Worm (Caenorhabditis elegans) whole organism, L2 larva: Measurements from ENCODE around the gene tat-4.
A peak's percentile ranks its signal among the peaks of the same experiment; 100 is the strongest.

ENCODE experiments used
- C34F6.9 ChIP-seq: fragments of 150-350 bp; optimal IDR thresholded peaks from 2 replicates; lab custom pipeline; 2014; ENCODE audit warnings: missing biosample characterization, missing genetic modification characterization
- F13H6.1 ChIP-seq: sonication (generic microtip); optimal IDR thresholded peaks from 2 replicates; lab custom pipeline; 2016; ENCODE audit warnings: missing genetic modification characterization, missing compliant biosample characterization
- Y55F3AM.14 ChIP-seq: fragments of 200-800 bp; sonication (Bioruptor generic); optimal IDR thresholded peaks from 2 replicates; lab custom pipeline; 2018; ENCODE audit warnings: mild to moderate bottlenecking, missing genetic modification characterization, missing compliant biosample characterization
- alr-1 ChIP-seq: fragments of 150-350 bp; optimal IDR thresholded peaks from 2 replicates; lab custom pipeline; 2014; ENCODE audit warnings: missing biosample characterization, missing genetic modification characterization
- ama-1 ChIP-seq: fragments of 150-350 bp; optimal IDR thresholded peaks from 2 replicates; lab custom pipeline; 2018; ENCODE audit warnings: inconsistent platforms
- blmp-1 ChIP-seq: sonication (generic microtip); optimal IDR thresholded peaks from 2 replicates; lab custom pipeline; 2017; ENCODE audit warnings: missing genetic modification characterization, mild to moderate bottlenecking, missing compliant biosample characterization, antibody characterized with exemption, moderate library complexity; ENCODE audit not compliant: insufficient read depth
- crh-2 ChIP-seq: sonication (generic microtip); optimal IDR thresholded peaks from 2 replicates; lab custom pipeline; 2017; ENCODE audit warnings: missing biosample characterization, missing genetic modification characterization
- dmd-4 ChIP-seq: sonication (generic microtip); optimal IDR thresholded peaks from 2 replicates; lab custom pipeline; 2017; ENCODE audit warnings: missing biosample characterization, missing genetic modification characterization
- egl-27 ChIP-seq: sonication (generic microtip); optimal IDR thresholded peaks from 3 replicates; lab custom pipeline; 2017; ENCODE audit warnings: missing biosample characterization, missing genetic modification reagents, missing genetic modification characterization
- fos-1 ChIP-seq: fragments of 150-350 bp; optimal IDR thresholded peaks from 2 replicates; lab custom pipeline; 2014; ENCODE audit warnings: missing biosample characterization, missing genetic modification characterization
- gmeb-1 ChIP-seq: fragments of 150-350 bp; optimal IDR thresholded peaks from 2 replicates; lab custom pipeline; 2014; ENCODE audit warnings: missing biosample characterization, missing genetic modification characterization
- lin-11 ChIP-seq: fragments of 150-350 bp; sonication (generic microtip); optimal IDR thresholded peaks from 2 replicates; lab custom pipeline; 2014; ENCODE audit warnings: missing biosample characterization, missing genetic modification characterization, inconsistent platforms, mixed read lengths
- lin-13 ChIP-seq: fragments of 150-350 bp; optimal IDR thresholded peaks from 2 replicates; lab custom pipeline; 2014; ENCODE audit warnings: missing biosample characterization, missing genetic modification reagents, missing genetic modification characterization
- lin-39 ChIP-seq: fragments of 150-350 bp; optimal IDR thresholded peaks from 2 replicates; lab custom pipeline; 2014; ENCODE audit warnings: missing biosample characterization, missing genetic modification reagents, missing genetic modification characterization
- lsy-2 ChIP-seq, 2 experiments: fragments of 150-350 bp in 1 of 2; sonication (generic microtip) in 1 of 2; optimal IDR thresholded peaks; 2 replicates each; lab custom pipeline; 2014 to 2017; ENCODE audit warnings: missing biosample characterization in 2 of 2, missing genetic modification characterization in 2 of 2
- mab-5 ChIP-seq: fragments of 150-350 bp; optimal IDR thresholded peaks from 2 replicates; lab custom pipeline; 2014; ENCODE audit warnings: missing biosample characterization, missing genetic modification characterization
- mbf-1 ChIP-seq: sonication (generic microtip); optimal IDR thresholded peaks from 2 replicates; lab custom pipeline; 2017; ENCODE audit warnings: missing biosample characterization, missing genetic modification characterization
- nhr-10 ChIP-seq: sonication (generic microtip); optimal IDR thresholded peaks from 2 replicates; lab custom pipeline; 2017; ENCODE audit warnings: missing biosample characterization, missing genetic modification characterization
- nhr-11 ChIP-seq: fragments of 150-350 bp; optimal IDR thresholded peaks from 2 replicates; lab custom pipeline; 2014; ENCODE audit warnings: missing biosample characterization, missing genetic modification characterization
- nhr-12 ChIP-seq: fragments of 150-350 bp; optimal IDR thresholded peaks from 2 replicates; lab custom pipeline; 2014; ENCODE audit warnings: missing biosample characterization, missing genetic modification characterization
- nhr-129 ChIP-seq: fragments of 150-350 bp; optimal IDR thresholded peaks from 2 replicates; lab custom pipeline; 2014; ENCODE audit warnings: missing biosample characterization, missing genetic modification characterization
- nhr-21 ChIP-seq: fragments of 150-350 bp; optimal IDR thresholded peaks from 2 replicates; lab custom pipeline; 2014; ENCODE audit warnings: missing biosample characterization, missing genetic modification characterization
- nhr-6 ChIP-seq: fragments of 150-350 bp; optimal IDR thresholded peaks from 2 replicates; lab custom pipeline; 2014; ENCODE audit warnings: missing biosample characterization, missing genetic modification characterization
- sem-4 ChIP-seq: fragments of 150-350 bp; optimal IDR thresholded peaks from 2 replicates; lab custom pipeline; 2014; ENCODE audit warnings: missing biosample characterization, missing genetic modification reagents, missing genetic modification characterization
- skn-1 ChIP-seq: sonication (generic microtip); optimal IDR thresholded peaks from 2 replicates; lab custom pipeline; 2017; ENCODE audit warnings: missing biosample characterization, missing genetic modification characterization
- sma-3 ChIP-seq: sonication (generic microtip); optimal IDR thresholded peaks from 2 replicates; lab custom pipeline; 2016; ENCODE audit warnings: missing genetic modification reagents, missing genetic modification characterization, missing compliant biosample characterization
- sma-9 ChIP-seq, 2 experiments: fragments of 150-350 bp in 1 of 2; sonication (generic microtip) in 1 of 2; optimal IDR thresholded peaks; 2 replicates each; lab custom pipeline; 2014 to 2016; ENCODE audit warnings: missing genetic modification characterization in 2 of 2, mild to moderate bottlenecking in 1 of 2, missing biosample characterization in 1 of 2, missing compliant biosample characterization in 1 of 2, missing genetic modification reagents in 1 of 2, moderate library complexity in 1 of 2
- unc-39 ChIP-seq: fragments of 150-350 bp; optimal IDR thresholded peaks from 2 replicates; lab custom pipeline; 2014; ENCODE audit warnings: missing biosample characterization, missing genetic modification characterization
- unc-55 ChIP-seq: fragments of 150-350 bp; sonication (generic microtip); optimal IDR thresholded peaks from 3 replicates; lab custom pipeline; 2014; ENCODE audit warnings: missing biosample characterization, missing genetic modification reagents, missing genetic modification characterization
- unc-62 ChIP-seq: fragments of 150-350 bp; optimal IDR thresholded peaks from 2 replicates; lab custom pipeline; 2014; ENCODE audit warnings: missing biosample characterization, missing genetic modification reagents, missing genetic modification characterization
- zag-1 ChIP-seq: fragments of 150-350 bp; optimal IDR thresholded peaks from 2 replicates; lab custom pipeline; 2014; ENCODE audit warnings: missing biosample characterization, missing genetic modification characterization
- ztf-1 ChIP-seq: fragments of 200-800 bp; sonication (Bioruptor generic); conservative IDR thresholded peaks from 2 replicates; pipeline ENCODE4 v1.3.6; 2022; ENCODE audit warnings: missing genetic modification characterization, missing compliant biosample characterization
- ztf-11 ChIP-seq: sonication (generic microtip); optimal IDR thresholded peaks from 2 replicates; lab custom pipeline; 2017; ENCODE audit warnings: missing biosample characterization, missing genetic modification characterization
- ztf-4 ChIP-seq: fragments of 150-350 bp; optimal IDR thresholded peaks from 2 replicates; lab custom pipeline; 2014; ENCODE audit warnings: missing biosample characterization, missing genetic modification characterization

tat-4 gene

DNA sequence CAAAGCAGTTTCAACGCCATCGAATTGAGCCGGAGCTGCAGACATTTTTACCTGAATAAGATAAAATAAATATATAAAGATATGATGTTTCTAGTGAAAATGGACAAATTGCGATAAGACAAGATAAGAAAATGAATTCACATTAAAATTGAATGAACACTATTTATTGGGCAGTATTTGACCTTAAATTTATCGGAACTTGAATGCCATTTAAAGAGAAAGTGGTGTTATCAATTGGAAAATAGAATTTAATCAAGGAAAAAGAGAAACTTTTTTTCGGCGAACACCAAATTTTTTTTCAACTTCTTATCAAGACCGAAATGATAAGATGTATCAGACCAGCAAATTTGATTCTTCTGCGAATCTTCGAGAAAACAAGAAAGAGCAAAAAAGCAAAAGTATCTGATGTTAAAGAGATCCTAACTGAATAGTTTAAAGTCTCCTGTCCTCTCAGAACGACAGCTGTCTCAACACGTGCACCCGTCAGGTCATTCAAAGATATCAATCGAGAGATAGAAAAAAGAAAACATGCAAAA is 46.0 kb upstream of the tat-4 start, which contains the start of gene upb-1 (continued):
- peak; percentile 47 for TF ChIP-seq C34F6.9 (tag; lab: Kevin White, UChicago)
- TF ChIP-seq, all 48 proteins: peak for 7

DNA sequence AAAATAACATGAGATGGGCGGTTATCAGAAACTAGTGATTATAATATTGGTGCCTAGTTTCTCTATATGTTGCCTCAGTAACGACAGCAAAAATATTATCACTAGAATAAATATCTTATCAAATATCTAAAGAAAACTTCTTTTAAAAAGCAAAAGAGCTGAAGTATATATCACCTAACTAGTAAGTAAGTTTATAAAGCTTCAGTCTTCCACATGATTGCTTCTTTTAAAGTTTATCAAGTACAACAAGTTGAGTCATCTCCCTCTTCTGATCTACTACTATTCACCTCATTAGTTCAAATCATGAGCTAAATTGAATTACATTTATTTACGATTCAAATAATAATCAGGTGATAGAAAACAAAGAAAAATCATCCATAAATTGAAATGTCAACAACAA is 44.0 kb upstream of the tat-4 start:
- TF ChIP-seq lsy-2 (tag; optimal IDR thresholded peaks at IDR 0.05; lab: Kevin White, UChicago) (peak in 1 of 2 experiments; percentile 14), ztf-4 (tag; lab: Kevin White, UChicago) (peak; percentile 58), fos-1 (no peak)

DNA sequence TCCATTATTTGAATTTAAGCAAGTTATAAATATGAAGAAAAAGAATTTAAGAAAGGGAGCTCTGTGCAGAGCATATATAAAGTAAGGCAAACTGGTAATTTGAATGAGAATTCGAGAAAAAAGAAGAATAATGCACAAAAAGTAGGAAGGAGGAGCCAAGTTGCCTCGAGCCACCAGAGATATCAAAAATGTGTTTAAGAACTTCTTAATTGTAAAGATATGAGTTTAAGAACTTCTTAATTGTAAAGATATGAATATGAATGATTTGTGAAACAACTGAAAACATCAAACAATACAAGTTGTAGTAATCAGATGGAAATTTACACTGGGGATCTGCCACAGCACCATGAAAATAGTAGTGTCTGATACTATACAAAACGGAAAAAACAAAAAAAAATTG is 42.8 kb upstream of the tat-4 start, which contains the start of gene F13H8.6:
TSS of gene F13H8.6 (minus strand) at position 101 of the 400 bp plus-strand sequence.
- TF ChIP-seq nhr-129 (tag; lab: Kevin White, UChicago) = no peak
- TF ChIP-seq nhr-11 (tag; lab: Kevin White, UChicago) = no peak
- no peak for TF ChIP-seq ztf-1 (GFP tag; lab: Robert Waterston, UW)
- TF ChIP-seq sem-4 (tag; lab: Kevin White, UChicago) = no peak
- no peak for TF ChIP-seq gmeb-1 (tag; lab: Kevin White, UChicago)
- no peak for TF ChIP-seq nhr-10 (tag; lab: Kevin White, UChicago)
- TF ChIP-seq unc-62 (GFP tag; lab: Kevin White, UChicago) = no peak
- no peak for TF ChIP-seq nhr-21 (tag; lab: Kevin White, UChicago)

DNA sequence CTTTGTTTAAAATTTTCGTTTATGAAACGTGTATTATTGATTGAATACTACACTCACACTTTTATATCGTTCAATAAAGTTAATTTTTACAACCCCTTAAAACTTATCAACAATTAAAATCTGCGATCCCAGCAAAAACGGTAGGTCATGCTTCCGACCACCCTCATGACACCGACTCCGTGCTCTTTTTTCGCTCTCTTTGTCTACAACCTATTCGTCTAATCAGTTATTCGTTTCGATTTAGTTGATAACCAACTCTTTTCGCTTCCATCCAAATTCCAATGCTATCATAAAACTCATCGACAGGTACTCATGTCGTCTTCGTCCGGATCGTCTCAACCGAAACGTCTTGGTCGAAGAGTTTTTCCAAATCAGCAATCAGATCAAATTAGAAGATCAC is 39.0 kb upstream of the tat-4 start, which contains the start of gene F13H8.1:
TSS of gene F13H8.1 (plus strand) at position 311 of the 400 bp plus-strand sequence.
- TF ChIP-seq fos-1 = peak; percentile 60
- no peak for TF ChIP-seq unc-55
- peak; percentile 51 for TF ChIP-seq crh-2
- peak; percentile 19 for TF ChIP-seq sma-9 (GFP tag; optimal IDR thresholded peaks at IDR 0.05; lab: Kevin White, UChicago)
- TF ChIP-seq sma-9 (tag; optimal IDR thresholded peaks at IDR 0.05; lab: Kevin White, UChicago) = no peak
- TF ChIP-seq nhr-12 (tag; lab: Kevin White, UChicago) = no peak

DNA sequence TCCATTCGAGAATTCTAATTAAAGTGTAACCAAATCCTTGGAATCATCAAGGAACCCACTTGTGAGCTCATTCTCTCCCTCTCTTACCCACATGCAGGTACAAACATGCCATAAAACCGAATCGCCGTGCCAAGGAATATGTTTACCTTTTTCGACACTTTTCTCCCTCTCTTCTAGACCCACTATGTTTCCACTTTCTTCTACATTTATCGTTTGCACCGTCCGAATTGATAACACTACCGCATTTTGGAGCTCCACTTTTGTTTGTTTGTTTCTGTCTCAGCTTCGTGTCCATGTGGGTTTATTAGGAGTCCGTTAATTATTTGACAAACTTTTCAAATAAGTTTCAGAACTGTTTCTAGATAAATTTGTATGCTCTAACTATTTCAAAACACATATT is 37.8 kb upstream of the tat-4 start:
- TF ChIP-seq ztf-4 (tag; lab: Kevin White, UChicago) (no peak), nhr-129 (tag; lab: Kevin White, UChicago) (no peak), fos-1 (peak; percentile 32)

DNA sequence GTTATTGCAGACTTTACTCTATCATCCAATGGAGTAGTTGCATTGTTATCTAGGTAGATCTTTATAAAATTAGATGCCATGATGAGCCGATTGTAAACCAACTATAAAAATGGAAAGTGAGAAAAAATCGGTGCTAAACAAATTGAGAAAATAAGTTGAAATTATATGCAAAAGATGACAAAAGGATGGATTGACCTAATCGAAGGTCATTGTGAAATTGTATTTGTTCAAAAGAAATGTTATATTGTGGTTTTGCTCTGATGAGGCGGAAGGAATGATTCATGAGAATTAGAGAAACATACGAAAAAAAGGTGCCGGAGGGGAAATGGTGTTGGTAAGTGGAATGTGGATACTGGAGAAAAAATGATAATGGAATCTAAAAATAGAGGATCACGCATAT is 36.9 kb upstream of the tat-4 start, which contains the start of gene scly-1:
TSS of gene scly-1 (minus strand) at position 101 of the 400 bp plus-strand sequence.
- TF ChIP-seq ama-1 (lab: Kevin White, UChicago) (no peak), nhr-12 (tag; lab: Kevin White, UChicago) (no peak), lin-13 (GFP tag; lab: Kevin White, UChicago) (no peak), egl-27 (tag; lab: Kevin White, UChicago) (no peak), unc-55 (no peak), alr-1 (tag; lab: Kevin White, UChicago) (no peak), zag-1 (tag; lab: Kevin White, UChicago) (no peak), lsy-2 (tag; optimal IDR thresholded peaks at IDR 0.05; lab: Kevin White, UChicago) (no peak), ztf-11 (tag; lab: Kevin White, UChicago) (no peak), lin-39 (tag; lab: Kevin White, UChicago) (no peak)

DNA sequence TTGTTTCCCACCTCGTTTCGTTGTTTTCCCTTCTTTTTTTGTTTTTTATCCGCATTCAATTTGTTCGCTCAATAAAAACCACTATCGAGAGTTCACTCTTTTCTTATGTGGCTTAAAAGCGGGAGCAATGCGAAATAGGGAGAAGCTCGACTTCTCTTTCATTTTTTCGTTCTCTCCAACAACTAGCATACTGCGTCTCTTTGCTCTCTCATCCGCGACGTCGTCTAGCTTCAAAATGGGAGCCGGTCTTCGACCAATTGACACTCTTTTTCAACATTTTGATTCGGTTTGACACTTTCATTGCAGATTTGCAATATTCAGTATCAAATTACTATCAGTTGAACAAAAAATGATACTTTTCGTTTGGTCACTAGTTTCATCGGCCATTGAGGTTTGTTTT is 29.8 kb upstream of the tat-4 start, which contains the start of gene bpl-1:
TSS of gene bpl-1 (plus strand) at position 301 of the 400 bp plus-strand sequence.
- TF ChIP-seq nhr-11 (tag; lab: Kevin White, UChicago) (no peak), lin-39 (tag; lab: Kevin White, UChicago) (no peak), C34F6.9 (tag; lab: Kevin White, UChicago) (peak; percentile 26), unc-55 (peak; percentile 13), unc-39 (tag; lab: Kevin White, UChicago) (no peak)

DNA sequence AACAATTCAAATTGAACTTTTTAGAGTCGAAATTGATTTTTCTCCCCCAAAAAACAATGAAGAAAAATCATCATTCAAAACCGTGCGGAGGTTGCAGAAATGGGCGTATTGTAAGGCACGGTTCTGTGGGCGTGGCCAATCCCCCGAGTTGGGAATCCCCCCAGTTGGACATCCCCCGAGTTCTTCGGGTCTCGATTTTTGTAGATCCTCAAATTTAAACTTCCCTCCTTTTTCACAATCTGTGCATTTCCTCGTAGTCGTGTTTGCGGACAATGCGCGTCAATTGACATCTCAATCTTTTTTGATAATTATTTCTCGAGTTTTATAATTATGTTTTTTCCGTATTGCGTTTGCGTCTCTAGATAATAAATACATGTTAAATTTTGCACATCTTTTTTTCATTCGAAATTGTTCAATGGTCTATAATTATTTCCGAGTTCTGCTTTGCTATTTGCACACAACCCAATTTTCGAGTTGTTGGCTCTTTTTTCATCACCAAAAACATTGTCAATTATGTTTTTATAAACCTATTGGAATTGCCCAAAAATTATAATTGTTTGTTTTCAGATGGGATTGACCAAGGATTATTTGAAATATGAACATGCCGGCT is 25.8 kb upstream of the tat-4 start, which contains the start of gene F13H8.2:
TSS of gene F13H8.2 (plus strand) at position 560 of the 610 bp plus-strand sequence.
- TF ChIP-seq sma-3 (GFP tag; lab: Kevin White, UChicago) = peak; percentile 83
- TF ChIP-seq ama-1 (lab: Kevin White, UChicago) = no peak
- peak; percentile 77 for TF ChIP-seq crh-2
- TF ChIP-seq gmeb-1 (tag; lab: Kevin White, UChicago) = peak; percentile 96
- TF ChIP-seq Y55F3AM.14 (GFP tag; lab: Kevin White, UChicago) = no peak
- no peak for TF ChIP-seq ztf-1 (GFP tag; lab: Robert Waterston, UW)
- TF ChIP-seq F13H6.1 (tag; lab: Kevin White, UChicago) = peak; percentile 82
- peak; percentile 66 to 90 for TF ChIP-seq lsy-2 (tag; optimal IDR thresholded peaks at IDR 0.05; lab: Kevin White, UChicago)
- no peak for TF ChIP-seq nhr-6
- peak; percentile 47 for TF ChIP-seq nhr-21 (tag; lab: Kevin White, UChicago)
- peak; percentile 52 for TF ChIP-seq sem-4 (tag; lab: Kevin White, UChicago)
- no peak for TF ChIP-seq dmd-4 (tag; lab: Kevin White, UChicago)
- no peak for TF ChIP-seq mbf-1 (tag; lab: Kevin White, UChicago)
- TF ChIP-seq lin-11 (tag; lab: Kevin White, UChicago) = peak; percentile 20
- peak; percentile 79 for TF ChIP-seq C34F6.9 (tag; lab: Kevin White, UChicago)
- TF ChIP-seq mab-5 (tag; lab: Kevin White, UChicago) = peak; percentile 71
- TF ChIP-seq unc-62 (GFP tag; lab: Kevin White, UChicago) = no peak
- TF ChIP-seq blmp-1 (tag; lab: Kevin White, UChicago) = peak; percentile 5
- TF ChIP-seq skn-1 (tag; lab: Kevin White, UChicago) = peak; percentile 33
